Worm (Caenorhabditis elegans): ENCODE measurements around the gene ntc-1.

Gene ntc-1

ce11 chrX:4865798-4866197, at the start of gene ntc-1:
Gene ntc-1 (plus strand): TSS chrX:4866098.
- TF ChIP-seq nhr-11 (tag; optimal IDR thresholded peaks at IDR 0.05) (no peak), ceh-44 (GFP tag; IDR thresholded peaks at IDR 0.05) (no peak), dpl-1 (GFP tag; optimal IDR thresholded peaks at IDR 0.05) (no peak), zip-11 (GFP tag; IDR thresholded peaks at IDR 0.05) (no peak), ceh-82 (tag; optimal IDR thresholded peaks at IDR 0.05) (no peak), nhr-28 (tag; optimal IDR thresholded peaks at IDR 0.05) (no peak), lsy-2 (tag; optimal IDR thresholded peaks at IDR 0.05) (no peak), nhr-102 (tag; optimal IDR thresholded peaks at IDR 0.05) (no peak), egl-43 (GFP tag; IDR thresholded peaks at IDR 0.05) (no peak), dmd-6 (GFP tag; IDR thresholded peaks at IDR 0.05) (no peak), aly-2 (tag; optimal IDR thresholded peaks at IDR 0.05) (no peak), pqm-1 (tag; optimal IDR thresholded peaks at IDR 0.05) (no peak), mes-2 (tag; optimal IDR thresholded peaks at IDR 0.05; ENCODE audit: poor library complexity, severe bottlenecking) (no peak), snpc-4 (tag; optimal IDR thresholded peaks at IDR 0.05) (no peak), dmd-8 (GFP tag; IDR thresholded peaks at IDR 0.05) (no peak), lin-13 (GFP tag; optimal IDR thresholded peaks at IDR 0.05) (no peak), unc-62 (GFP tag; optimal IDR thresholded peaks at IDR 0.05 in 1 of 2) (no peak), unc-62 (tag; optimal IDR thresholded peaks at IDR 0.05) (no peak), madf-5 (GFP tag; IDR thresholded peaks at IDR 0.05) (no peak)

- no peak for TF ChIP-seq F44E2.7 (GFP tag; IDR thresholded peaks at IDR 0.05)
- TF ChIP-seq lsy-2 (tag; optimal IDR thresholded peaks at IDR 0.05), result peak; percentile 72 to 98
- no peak for TF ChIP-seq nhr-102 (tag; optimal IDR thresholded peaks at IDR 0.05)
- no peak for TF ChIP-seq zag-1 (tag; optimal IDR thresholded peaks at IDR 0.05)
- TF ChIP-seq hmg-1.1 (GFP tag; IDR thresholded peaks at IDR 0.05), result 0 out of 2 replicates have a peak, but pooled peaks have one; percentile 30
- no peak for TF ChIP-seq daf-8 (GFP tag; IDR thresholded peaks at IDR 0.05)
- TF ChIP-seq daf-16 (GFP tag; optimal IDR thresholded peaks at IDR 0.05), result no peak
- TF ChIP-seq daf-16 (tag; optimal IDR thresholded peaks at IDR 0.05), result peak; percentile 85
- peak; percentile 39 for TF ChIP-seq mep-1 (tag; optimal IDR thresholded peaks at IDR 0.05)
- no peak for TF ChIP-seq ztf-7 (tag; optimal IDR thresholded peaks at IDR 0.05)
- TF ChIP-seq mxl-3 (GFP tag; optimal IDR thresholded peaks at IDR 0.05), result no peak
- TF ChIP-seq lin-38 (GFP tag; IDR thresholded peaks at IDR 0.05), result no peak
- TF ChIP-seq ceh-28 (tag; optimal IDR thresholded peaks at IDR 0.05), result no peak
- TF ChIP-seq dve-1 (tag; optimal IDR thresholded peaks at IDR 0.05; ENCODE audit: insufficient read depth), result peak; percentile 56
- peak; percentile 26 for TF ChIP-seq nhr-28 (tag; optimal IDR thresholded peaks at IDR 0.05)
- TF ChIP-seq mes-2 (tag; optimal IDR thresholded peaks at IDR 0.05; ENCODE audit: poor library complexity, severe bottlenecking), result peak; percentile 24
- TF ChIP-seq hlh-30 (tag; optimal IDR thresholded peaks at IDR 0.05; ENCODE audit: insufficient read depth), result peak; percentile 33
- TF ChIP-seq T20F7.1 (GFP tag; optimal IDR thresholded peaks at IDR 0.05), result no peak
Observed at ce11 chrX:4818252-4818651, 47.6 kb upstream of the ntc-1 start, which contains the start of gene R08E3.3. Gene R08E3.3 (plus strand): TSS chrX:4818593.

- TF ChIP-seq nhr-102 (tag; optimal IDR thresholded peaks at IDR 0.05), result no peak
- no peak for TF ChIP-seq mxl-3 (GFP tag; optimal IDR thresholded peaks at IDR 0.05)
- no peak for TF ChIP-seq lin-1 (GFP tag; IDR thresholded peaks at IDR 0.05)
- TF ChIP-seq arid-1 (GFP tag; conservative IDR thresholded peaks at IDR 0.05), result no peak
- TF ChIP-seq rbr-2 (tag; optimal IDR thresholded peaks at IDR 0.05), result no peak
- no peak for TF ChIP-seq snpc-1.2 (GFP tag; IDR thresholded peaks at IDR 0.05)
- no peak for TF ChIP-seq zip-11 (GFP tag; IDR thresholded peaks at IDR 0.05)
- TF ChIP-seq nhr-76 (tag; optimal IDR thresholded peaks at IDR 0.05), result no peak
- no peak for TF ChIP-seq nhr-25 (tag; optimal IDR thresholded peaks at IDR 0.05; ENCODE audit: borderline replicate concordance, insufficient read depth)
- TF ChIP-seq sdz-12 (GFP tag; optimal IDR thresholded peaks at IDR 0.05), result no peak
- TF ChIP-seq aly-2 (tag; optimal IDR thresholded peaks at IDR 0.05), result no peak
- TF ChIP-seq nhr-11 (tag; optimal IDR thresholded peaks at IDR 0.05), result no peak
- TF ChIP-seq pha-4 (GFP tag; IDR thresholded peaks at IDR 0.05), result no peak
- no peak for TF ChIP-seq pha-4 (tag; optimal IDR thresholded peaks at IDR 0.05)
- TF ChIP-seq hif-1 (tag; optimal IDR thresholded peaks at IDR 0.05), result no peak
- TF ChIP-seq nhr-111 (GFP tag; optimal IDR thresholded peaks at IDR 0.05), result no peak
- TF ChIP-seq ceh-44 (GFP tag; IDR thresholded peaks at IDR 0.05), result no peak
- TF ChIP-seq spr-1 (tag; optimal IDR thresholded peaks at IDR 0.05), result no peak
- no peak for TF ChIP-seq mep-1 (tag; optimal IDR thresholded peaks at IDR 0.05)
- no peak for TF ChIP-seq ctbp-1 (GFP tag; IDR thresholded peaks at IDR 0.05)
- TF ChIP-seq dmd-9 (GFP tag; IDR thresholded peaks at IDR 0.05), result no peak
- TF ChIP-seq ztf-7 (tag; optimal IDR thresholded peaks at IDR 0.05), result no peak
- peak; percentile 67 for TF ChIP-seq hlh-11 (tag; optimal IDR thresholded peaks at IDR 0.05)
- no peak for TF ChIP-seq egl-43 (GFP tag; IDR thresholded peaks at IDR 0.05)
- peak; percentile 70 for TF ChIP-seq dve-1 (tag; optimal IDR thresholded peaks at IDR 0.05; ENCODE audit: insufficient read depth)
- TF ChIP-seq T20F7.1 (GFP tag; optimal IDR thresholded peaks at IDR 0.05), result no peak
Observed at ce11 chrX:4818872-4819271, 47.0 kb upstream of the ntc-1 start.

Data from whole organism, L4 larva.